Fruit fly (Drosophila melanogaster) whole organism, embryonic: ENCODE measurements around the gene CG34348.

Experiments used
- Ada2b ChIP-seq: fragments of 200-800 bp; sonication (Bioruptor generic); IDR thresholded peaks from 2 replicates; pipeline ENCODE4 v1.3.6; 2022; ENCODE audit warnings: missing biosample characterization, missing genetic modification characterization
- Adf1 ChIP-seq: fragments of 200-800 bp; sonication (Bioruptor generic); IDR thresholded peaks from 2 replicates; pipeline ENCODE4 v1.3.6; 2022; ENCODE audit warnings: missing biosample characterization, missing genetic modification characterization
- Aef1 ChIP-seq: fragments of 200-800 bp; sonication (Bioruptor generic); IDR thresholded peaks from 3 replicates; pipeline ENCODE4 v1.3.6; 2022; ENCODE audit warnings: missing biosample characterization, missing genetic modification characterization
- B-H1 ChIP-seq: fragments of 200-800 bp; sonication (Bioruptor generic); IDR thresholded peaks from 3 replicates; pipeline ENCODE4 v1.3.6; 2022; ENCODE audit warnings: missing biosample characterization, missing genetic modification characterization
- CG10565 ChIP-seq: fragments of 200-800 bp; sonication (Bioruptor generic); optimal IDR thresholded peaks from 3 replicates; lab custom pipeline; 2016; ENCODE audit warnings: missing biosample characterization, mild to moderate bottlenecking, missing genetic modification characterization
- CG11093 ChIP-seq: fragments of 200-800 bp; sonication (Bioruptor generic); IDR thresholded peaks from 3 replicates; pipeline ENCODE4 v1.3.6; 2022; ENCODE audit warnings: missing biosample characterization, missing genetic modification characterization
- CG13296 ChIP-seq: fragments of 200-800 bp; sonication (Bioruptor generic); optimal IDR thresholded peaks from 3 replicates; lab custom pipeline; 2018; ENCODE audit warnings: missing biosample characterization, mild to moderate bottlenecking, missing genetic modification characterization
- CG13424 ChIP-seq: fragments of 200-800 bp; sonication (Bioruptor generic); optimal IDR thresholded peaks from 2 replicates; lab custom pipeline; 2019; ENCODE audit warnings: missing biosample characterization, mild to moderate bottlenecking, missing genetic modification characterization, moderate library complexity
- CG14050 ChIP-seq: fragments of 200-800 bp; sonication (Bioruptor generic); IDR thresholded peaks from 3 replicates; pipeline ENCODE4 v1.3.6; 2022; ENCODE audit warnings: missing biosample characterization, missing genetic modification characterization
- CG1603 ChIP-seq: fragments of 200-800 bp; sonication (Bioruptor generic); optimal IDR thresholded peaks from 2 replicates; lab custom pipeline; 2019; ENCODE audit warnings: missing biosample characterization, mild to moderate bottlenecking, missing genetic modification characterization, moderate library complexity
- CG16815 ChIP-seq: fragments of 200-800 bp; sonication (Bioruptor generic); optimal IDR thresholded peaks from 3 replicates; lab custom pipeline; 2017; ENCODE audit warnings: missing biosample characterization, mild to moderate bottlenecking, missing genetic modification characterization
- CG2678 ChIP-seq: fragments of 200-800 bp; sonication (Bioruptor generic); optimal IDR thresholded peaks from 3 replicates; lab custom pipeline; 2019; ENCODE audit warnings: missing biosample characterization, mild to moderate bottlenecking, missing genetic modification characterization, moderate library complexity
- CG5245 ChIP-seq: fragments of 200-800 bp; sonication (Bioruptor generic); optimal IDR thresholded peaks from 3 replicates; lab custom pipeline; 2016; ENCODE audit warnings: missing biosample characterization, missing genetic modification characterization
- CG6175 ChIP-seq: fragments of 200-800 bp; sonication (Bioruptor generic); IDR thresholded peaks from 3 replicates; pipeline ENCODE4 v1.3.6; 2022; ENCODE audit warnings: missing biosample characterization, missing genetic modification characterization
- CG6854 ChIP-seq: fragments of 200-800 bp; sonication (Bioruptor generic); optimal IDR thresholded peaks from 3 replicates; lab custom pipeline; 2017; ENCODE audit warnings: missing biosample characterization, mild to moderate bottlenecking, missing genetic modification characterization
- CG7786 ChIP-seq: fragments of 200-800 bp; sonication (Bioruptor generic); optimal IDR thresholded peaks from 2 replicates; lab custom pipeline; 2016; ENCODE audit warnings: missing biosample characterization, missing genetic modification characterization
- CG7839 ChIP-seq: fragments of 200-800 bp; sonication (Bioruptor generic); optimal IDR thresholded peaks from 3 replicates; lab custom pipeline; 2018; ENCODE audit warnings: missing biosample characterization, mild to moderate bottlenecking, missing genetic modification characterization, moderate library complexity
- CG7928 ChIP-seq: fragments of 200-800 bp; sonication (Bioruptor generic); optimal IDR thresholded peaks from 2 replicates; lab custom pipeline; 2017; ENCODE audit warnings: missing biosample characterization, mild to moderate bottlenecking, missing genetic modification characterization
- CG7963 ChIP-seq: fragments of 200-800 bp; sonication (Bioruptor generic); IDR thresholded peaks from 3 replicates; pipeline ENCODE4 v1.3.6; 2022; ENCODE audit warnings: missing biosample characterization, missing genetic modification characterization; ENCODE audit not compliant: partially characterized antibody
- CG8281 ChIP-seq: fragments of 200-800 bp; sonication (Bioruptor generic); optimal IDR thresholded peaks from 2 replicates; lab custom pipeline; 2018; ENCODE audit warnings: missing biosample characterization, mild to moderate bottlenecking, missing genetic modification characterization, moderate library complexity
- CG8290 ChIP-seq, 3 experiments: fragments of 200-800 bp; sonication (Bioruptor generic); optimal IDR thresholded peaks; 2 replicates each; lab custom pipeline; 2016 to 2019; ENCODE audit warnings: missing biosample characterization in 3 of 3, missing genetic modification characterization in 3 of 3, mild to moderate bottlenecking in 2 of 3, moderate library complexity in 1 of 3
- CG8478 ChIP-seq: fragments of >200 bp; optimal IDR thresholded peaks from 2 replicates; lab custom pipeline; 2018
- CG9609 ChIP-seq: fragments of 200-800 bp; sonication (Bioruptor generic); optimal IDR thresholded peaks from 3 replicates; lab custom pipeline; 2016; ENCODE audit warnings: missing biosample characterization, missing genetic modification characterization
- D ChIP-seq, 2 experiments: fragments of 200-800 bp in 1 of 2; fragments of >200 bp in 1 of 2; sonication (Bioruptor generic) in 1 of 2; optimal IDR thresholded peaks; 2 replicates in 1 of 2; 3 replicates in 1 of 2; lab custom pipeline; 2017; ENCODE audit warnings: mild to moderate bottlenecking in 1 of 2, missing biosample characterization in 1 of 2, missing genetic modification characterization in 1 of 2, missing genetic modification reagents in 1 of 2
- Dad ChIP-seq: fragments of 200-800 bp; sonication (Bioruptor generic); optimal IDR thresholded peaks from 3 replicates; lab custom pipeline; 2016; ENCODE audit warnings: missing biosample characterization, missing genetic modification characterization
- Dip3 ChIP-seq: fragments of 200-800 bp; sonication (Bioruptor generic); optimal IDR thresholded peaks from 3 replicates; lab custom pipeline; 2016; ENCODE audit warnings: missing biosample characterization, missing genetic modification characterization
- Dref ChIP-seq: fragments of 200-800 bp; sonication (Bioruptor generic); IDR thresholded peaks from 2 replicates; pipeline ENCODE4 v1.3.6; 2022; ENCODE audit warnings: missing biosample characterization, missing genetic modification characterization
- HLH4C ChIP-seq: fragments of 200-800 bp; sonication (Bioruptor generic); IDR thresholded peaks from 3 replicates; pipeline ENCODE4 v1.3.6; 2022; ENCODE audit warnings: missing biosample characterization, missing genetic modification characterization; ENCODE audit not compliant: partially characterized antibody
- Hey ChIP-seq: fragments of 200-800 bp; sonication (Bioruptor generic); optimal IDR thresholded peaks from 3 replicates; lab custom pipeline; 2018; ENCODE audit warnings: missing biosample characterization, mild to moderate bottlenecking, missing genetic modification characterization
- Lhr ChIP-seq: fragments of 200-800 bp; sonication (Bioruptor generic); optimal IDR thresholded peaks from 3 replicates; lab custom pipeline; 2017; ENCODE audit warnings: mild to moderate bottlenecking, missing biosample characterization, missing genetic modification reagents, missing genetic modification characterization
- Optix ChIP-seq: fragments of 200-800 bp; sonication (Bioruptor generic); IDR thresholded peaks from 3 replicates; pipeline ENCODE4 v1.3.6; 2022; ENCODE audit warnings: missing biosample characterization, missing genetic modification characterization
- Poxn ChIP-seq: fragments of 200-800 bp; sonication (Bioruptor generic); IDR thresholded peaks from 2 replicates; pipeline ENCODE4 v1.3.6; 2022; ENCODE audit warnings: missing biosample characterization, missing genetic modification characterization
- Trl ChIP-seq, 3 experiments: fragments of >200 bp in 2 of 3; fragments of 200-800 bp in 1 of 3; sonication (Bioruptor generic) in 1 of 3; optimal IDR thresholded peaks; 2 replicates in 1 of 3; 3 replicates in 2 of 3; lab custom pipeline; 2016 to 2017; ENCODE audit warnings: missing biosample characterization in 1 of 3, missing genetic modification characterization in 1 of 3
- bbx ChIP-seq: fragments of 200-800 bp; sonication (Bioruptor generic); IDR thresholded peaks from 2 replicates; pipeline ENCODE4 v1.3.6; 2022; ENCODE audit warnings: missing biosample characterization, missing genetic modification characterization; ENCODE audit not compliant: partially characterized antibody
- br ChIP-seq: fragments of >200 bp; optimal IDR thresholded peaks from 2 replicates; lab custom pipeline; 2017
- cg ChIP-seq: fragments of 200-800 bp; sonication (Bioruptor generic); optimal IDR thresholded peaks from 3 replicates; lab custom pipeline; 2019; ENCODE audit warnings: missing biosample characterization, mild to moderate bottlenecking, missing genetic modification characterization, moderate library complexity
- crol ChIP-seq: fragments of 200-800 bp; sonication (Bioruptor generic); IDR thresholded peaks from 2 replicates; pipeline ENCODE4 v1.3.6; 2022; ENCODE audit warnings: missing biosample characterization, missing genetic modification characterization
- da ChIP-seq: fragments of 200-800 bp; sonication (Bioruptor generic); optimal IDR thresholded peaks from 2 replicates; lab custom pipeline; 2016; ENCODE audit warnings: missing biosample characterization, missing genetic modification characterization
- fd102C ChIP-seq: fragments of 200-800 bp; sonication (Bioruptor generic); optimal IDR thresholded peaks from 2 replicates; lab custom pipeline; 2018; ENCODE audit warnings: missing biosample characterization, mild to moderate bottlenecking, missing genetic modification characterization, moderate library complexity
- fd3F ChIP-seq: fragments of 200-800 bp; sonication (Bioruptor generic); optimal IDR thresholded peaks from 2 replicates; lab custom pipeline; 2018; ENCODE audit warnings: missing biosample characterization, mild to moderate bottlenecking, missing genetic modification characterization, moderate library complexity
- gsb ChIP-seq: fragments of 200-800 bp; sonication (Bioruptor generic); IDR thresholded peaks from 2 replicates; pipeline ENCODE4 v1.3.6; 2022; ENCODE audit warnings: missing biosample characterization, missing genetic modification characterization
- h ChIP-seq: fragments of >200 bp; optimal IDR thresholded peaks from 2 replicates; lab custom pipeline; 2017
- her ChIP-seq: fragments of 200-800 bp; sonication (Bioruptor generic); optimal IDR thresholded peaks from 2 replicates; lab custom pipeline; 2016; ENCODE audit warnings: missing biosample characterization, missing genetic modification characterization
- inv ChIP-seq: fragments of 200-800 bp; sonication (Bioruptor generic); IDR thresholded peaks from 2 replicates; pipeline ENCODE4 v1.3.6; 2022; ENCODE audit warnings: missing biosample characterization, missing genetic modification characterization; ENCODE audit not compliant: partially characterized antibody
- lilli ChIP-seq: fragments of 200-800 bp; sonication (Bioruptor generic); optimal IDR thresholded peaks from 3 replicates; lab custom pipeline; 2016; ENCODE audit warnings: missing biosample characterization, missing genetic modification characterization
- pfk ChIP-seq: fragments of 200-800 bp; sonication (Bioruptor generic); optimal IDR thresholded peaks from 2 replicates; lab custom pipeline; 2018; ENCODE audit warnings: missing biosample characterization, mild to moderate bottlenecking, missing genetic modification characterization, moderate library complexity
- row ChIP-seq: fragments of 200-800 bp; sonication (Bioruptor generic); IDR thresholded peaks from 3 replicates; pipeline ENCODE4 v1.3.6; 2022; ENCODE audit warnings: missing biosample characterization, missing genetic modification characterization
- tap ChIP-seq: fragments of 200-800 bp; optimal IDR thresholded peaks from 3 replicates; lab custom pipeline; 2019; ENCODE audit warnings: missing biosample characterization, mild to moderate bottlenecking, missing genetic modification characterization, moderate library complexity
- tna ChIP-seq: fragments of 200-800 bp; sonication (Bioruptor generic); IDR thresholded peaks from 2 replicates; pipeline ENCODE4 v1.3.6; 2022; ENCODE audit warnings: missing biosample characterization, missing genetic modification characterization; ENCODE audit not compliant: partially characterized antibody
- ttk ChIP-seq: fragments of 200-800 bp; sonication (Bioruptor generic); IDR thresholded peaks from 2 replicates; pipeline ENCODE4 v2.1.2; 2022; ENCODE audit warnings: missing biosample characterization, missing genetic modification characterization
- yki ChIP-seq: fragments of >200 bp; optimal IDR thresholded peaks from 3 replicates; lab custom pipeline; 2018
- zf30C ChIP-seq: fragments of 200-800 bp; sonication (Bioruptor generic); optimal IDR thresholded peaks from 3 replicates; lab custom pipeline; 2018; ENCODE audit warnings: missing biosample characterization, mild to moderate bottlenecking, missing genetic modification characterization

The CG34348 gene

DNA sequence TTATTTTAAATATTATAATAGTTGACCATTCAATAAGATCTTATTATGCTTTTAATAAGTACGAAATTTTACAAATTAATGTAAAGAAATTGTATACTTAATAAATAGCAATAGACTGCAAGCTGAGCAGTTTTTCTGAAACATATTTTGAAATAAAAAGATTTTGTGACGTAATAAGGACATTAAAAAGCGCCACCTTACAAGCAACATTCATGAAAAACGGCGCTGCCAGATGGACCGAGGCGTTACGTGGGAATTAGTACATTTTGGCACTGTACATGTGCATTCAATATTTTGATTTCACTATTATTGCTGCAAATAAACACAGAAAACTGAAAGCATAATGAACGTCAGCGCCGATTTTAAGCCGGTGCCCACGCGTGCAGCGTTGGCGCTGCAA, 9.2 kb downstream of the CG34348 start, which contains the start of gene CG1738 (continued):
- TF ChIP-seq CG10565 (GFP tag; lab: Kevin White, UChicago) (no peak), cg (no peak), CG5245 (GFP tag; lab: Kevin White, UChicago) (no peak), inv (GFP tag; lab: Robert Waterston, UW) (no peak), fd3F (GFP tag; lab: Kevin White, UChicago) (no peak), CG13424 (tag; lab: Kevin White, UChicago) (peak; percentile 10), crol (GFP tag; lab: Robert Waterston, UW) (no peak), Optix (GFP tag; lab: Robert Waterston, UW) (no peak), CG11093 (GFP tag; lab: Robert Waterston, UW) (no peak), Poxn (no peak), tap (tag; lab: Kevin White, UChicago) (no peak), B-H1 (GFP tag; lab: Robert Waterston, UW) (no peak), Hey (tag; lab: Kevin White, UChicago) (no peak), Aef1 (GFP tag; lab: Robert Waterston, UW) (no peak), Trl (optimal IDR thresholded peaks at IDR 0.05; lab: Kevin White, UChicago) (no peak), Trl (GFP tag; optimal IDR thresholded peaks at IDR 0.05; lab: Kevin White, UChicago) (no peak), HLH4C (GFP tag; lab: Robert Waterston, UW) (no peak), Lhr (GFP tag; lab: Kevin White, UChicago) (no peak), Dad (GFP tag; lab: Kevin White, UChicago) (no peak), da (GFP tag; lab: Kevin White, UChicago) (no peak), CG7963 (no peak), her (no peak), CG16815 (no peak), CG1603 (peak; percentile 20), yki (no peak), Ada2b (GFP tag; lab: Robert Waterston, UW) (0 out of 2 replicates have a peak, but pooled peaks have one; percentile 10), zf30C (GFP tag; lab: Kevin White, UChicago) (no peak), tna (GFP tag; lab: Robert Waterston, UW) (no peak), CG7786 (GFP tag; lab: Kevin White, UChicago) (no peak), D (optimal IDR thresholded peaks at IDR 0.05; lab: Kevin White, UChicago) (no peak), D (GFP tag; optimal IDR thresholded peaks at IDR 0.05; lab: Kevin White, UChicago) (no peak), row (GFP tag; lab: Robert Waterston, UW) (peak; percentile 83), pfk (no peak), CG8290 (GFP tag; optimal IDR thresholded peaks at IDR 0.05; lab: Kevin White, UChicago) (no peak), CG8290 (tag; optimal IDR thresholded peaks at IDR 0.05; lab: Kevin White, UChicago) (no peak), lilli (GFP tag; lab: Kevin White, UChicago) (no peak), CG14050 (no peak), h (lab: Kevin White, UChicago) (no peak), Adf1 (GFP tag; lab: Robert Waterston, UW) (no peak), CG2678 (tag; lab: Kevin White, UChicago) (peak; percentile 31), br (no peak), ttk (GFP tag; lab: Robert Waterston, UW) (no peak), Dref (GFP tag; lab: Robert Waterston, UW) (no peak), fd102C (no peak), bbx (no peak), CG7928 (GFP tag; lab: Kevin White, UChicago) (no peak), CG13296 (GFP tag; lab: Kevin White, UChicago) (peak; percentile 1), CG8281 (no peak), Dip3 (no peak), gsb (GFP tag; lab: Robert Waterston, UW) (no peak), CG9609 (GFP tag; lab: Kevin White, UChicago) (no peak), CG6175 (GFP tag; lab: Robert Waterston, UW) (no peak), CG8478 (lab: Kevin White, UChicago) (no peak), CG6854 (GFP tag; lab: Kevin White, UChicago) (no peak), CG7839 (tag; lab: Kevin White, UChicago) (peak; percentile 29)
